Worm (Caenorhabditis elegans): ENCODE measurements around the gene C18B12.4.
A peak's percentile ranks its signal among the peaks of the same experiment; 100 is the strongest.

Gene C18B12.4

DNA sequence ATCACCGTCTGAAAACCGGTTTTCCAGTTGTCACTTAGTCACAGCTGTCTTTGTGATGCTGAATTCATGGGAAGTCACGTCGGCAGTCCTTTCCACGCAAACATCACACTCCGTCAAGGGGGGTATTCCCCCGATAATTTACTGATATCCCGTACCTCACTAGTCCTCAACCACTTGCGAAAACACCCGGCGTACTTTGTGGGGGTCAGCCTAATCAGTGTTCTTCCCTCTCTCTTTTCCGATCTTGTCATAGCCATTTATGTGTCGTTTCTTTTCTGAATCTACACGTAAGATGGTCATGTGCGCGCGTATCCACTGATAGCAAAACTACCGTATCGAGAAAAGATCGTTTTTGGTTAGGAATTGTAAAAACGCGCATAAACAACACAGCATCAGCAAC lies 39.0 kb upstream of the C18B12.4 start (continued):
- TF ChIP-seq tbx-2 (tag; optimal IDR thresholded peaks at IDR 0.05) (peak; percentile 40), snu-23 (GFP tag; optimal IDR thresholded peaks at IDR 0.05) (peak; percentile 56), lin-35 (GFP tag; optimal IDR thresholded peaks at IDR 0.05) (peak in 1 of 2 experiments; percentile 45), lsy-2 (tag; optimal IDR thresholded peaks at IDR 0.05) (peak in 1 of 2 experiments; percentile 32), mab-9 (GFP tag; IDR thresholded peaks at IDR 0.05) (no peak), nhr-77 (tag; optimal IDR thresholded peaks at IDR 0.05) (no peak), ces-1 (GFP tag; optimal IDR thresholded peaks at IDR 0.05) (no peak)

DNA sequence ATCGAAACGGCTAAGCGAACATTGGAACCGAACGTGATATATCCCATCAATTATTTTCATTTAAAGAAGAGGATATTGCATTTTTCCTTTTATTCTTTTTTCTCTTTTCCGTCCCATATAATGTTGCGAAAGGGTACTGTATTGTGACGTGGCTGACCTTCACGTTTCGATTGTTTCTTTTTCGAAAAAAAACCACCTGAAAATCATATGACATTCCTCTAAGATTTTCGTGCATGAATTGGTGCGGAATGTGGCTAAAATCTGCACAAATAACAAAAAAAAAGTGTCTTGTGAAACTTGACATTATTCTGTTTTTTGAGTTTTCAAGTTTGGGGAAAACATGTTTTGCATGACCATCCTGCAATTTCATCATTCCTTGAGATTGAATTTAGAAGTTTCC lies 37.9 kb upstream of the C18B12.4 start:
- no peak for TF ChIP-seq nhr-85 (tag)
- no peak for TF ChIP-seq ama-1 (optimal IDR thresholded peaks at IDR 0.05)
- TF ChIP-seq alr-1 (tag; optimal IDR thresholded peaks at IDR 0.05; ENCODE audit: borderline replicate concordance), result no peak
- no peak for TF ChIP-seq C04F5.9 (tag; optimal IDR thresholded peaks at IDR 0.05)
- no peak for TF ChIP-seq hlh-4 (tag; optimal IDR thresholded peaks at IDR 0.05)
- no peak for TF ChIP-seq nhr-20 (tag; optimal IDR thresholded peaks at IDR 0.05)
- TF ChIP-seq efl-3 (GFP tag; optimal IDR thresholded peaks at IDR 0.05), result no peak
- no peak for TF ChIP-seq ceh-63 (GFP tag; optimal IDR thresholded peaks at IDR 0.05)
- no peak for TF ChIP-seq lir-3 (tag; optimal IDR thresholded peaks at IDR 0.05; ENCODE audit: poor library complexity)
- no peak for TF ChIP-seq jun-1 (tag; optimal IDR thresholded peaks at IDR 0.05)
- TF ChIP-seq ets-5 (GFP tag; IDR thresholded peaks at IDR 0.05), result no peak
- no peak for TF ChIP-seq swsn-7 (tag; optimal IDR thresholded peaks at IDR 0.05)
- no peak for TF ChIP-seq ztf-4 (tag; optimal IDR thresholded peaks at IDR 0.05)
- no peak for TF ChIP-seq pag-3 (tag; optimal IDR thresholded peaks at IDR 0.05; ENCODE audit: borderline replicate concordance, insufficient read depth)
- TF ChIP-seq isw-1 (GFP tag; IDR thresholded peaks at IDR 0.05), result no peak
- no peak for TF ChIP-seq irx-1 (tag; optimal IDR thresholded peaks at IDR 0.05)

DNA sequence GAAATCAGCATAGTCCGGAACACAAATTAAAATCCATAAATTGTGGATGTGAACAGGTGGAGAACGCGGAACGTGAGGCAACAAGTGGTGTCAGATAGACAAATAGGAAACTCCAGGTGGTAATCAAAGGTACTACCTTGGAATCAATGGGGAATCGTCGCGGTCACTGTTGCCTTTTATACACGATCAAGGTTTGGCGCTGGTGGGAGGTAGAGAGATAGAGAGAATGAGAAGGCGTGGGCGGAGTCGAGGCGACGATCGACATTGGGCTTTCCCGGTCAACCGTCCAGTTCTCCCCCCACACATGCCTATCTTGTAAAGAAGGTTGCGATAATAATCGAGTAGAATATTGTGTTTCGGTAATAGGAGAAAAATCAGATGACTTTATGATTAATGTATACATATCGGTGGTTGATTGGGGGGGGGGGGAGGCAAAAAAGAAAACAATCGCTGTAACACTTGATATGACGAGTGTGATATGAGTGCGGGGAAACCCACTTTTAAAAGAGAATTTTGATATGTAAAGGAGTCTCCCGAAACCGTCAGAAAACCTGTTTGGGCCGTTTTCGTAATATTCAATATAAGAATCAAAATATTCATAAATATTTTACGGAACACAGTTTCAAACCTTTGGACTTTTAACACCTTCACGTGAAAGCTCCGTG lies 37.3 kb upstream of the C18B12.4 start, which contains the start of the genes H40L08.8, H40L08.2 and H40L08.7:
Gene H40L08.8 (minus strand): TSS at position 37 of the 665 bp plus-strand sequence.
Gene H40L08.2 (minus strand): TSS at position 148 of the 665 bp plus-strand sequence.
Gene H40L08.7 (minus strand): TSS at position 148 of the 665 bp plus-strand sequence.
- TF ChIP-seq ama-1 (optimal IDR thresholded peaks at IDR 0.05) (peak; percentile 82), aly-2 (tag; optimal IDR thresholded peaks at IDR 0.05) (no peak), snpc-4 (tag; optimal IDR thresholded peaks at IDR 0.05) (no peak), tbx-2 (tag; optimal IDR thresholded peaks at IDR 0.05) (peak; percentile 41), nhr-71 (tag; optimal IDR thresholded peaks at IDR 0.05) (peak; percentile 71), unc-86 (tag; optimal IDR thresholded peaks at IDR 0.05) (no peak), mdl-1 (tag; optimal IDR thresholded peaks at IDR 0.05) (peak in 1 of 2 experiments; percentile 41), elt-3 (tag; optimal IDR thresholded peaks at IDR 0.05) (peak in 3 of 6 experiments; percentile 4 to 32 (median 17)), nhr-19 (GFP tag; conservative IDR thresholded peaks at IDR 0.05) (peak; percentile 48), lin-15B (tag; optimal IDR thresholded peaks at IDR 0.05) (no peak), nhr-84 (tag; optimal IDR thresholded peaks at IDR 0.05) (no peak), lin-14 (GFP tag; optimal IDR thresholded peaks at IDR 0.05) (peak; percentile 74), nhr-85 (tag) (peak; percentile 90), ceh-82 (tag; optimal IDR thresholded peaks at IDR 0.05) (no peak), fos-1 (tag; optimal IDR thresholded peaks at IDR 0.05) (no peak), ceh-88 (GFP tag; IDR thresholded peaks at IDR 0.05) (no peak), nhr-20 (tag; optimal IDR thresholded peaks at IDR 0.05) (peak; percentile 82), grh-1 (GFP tag; IDR thresholded peaks at IDR 0.05) (peak; percentile 33; the same call in 1 of the 2 replicates), nhr-76 (tag; optimal IDR thresholded peaks at IDR 0.05) (no peak), nhr-47 (tag; optimal IDR thresholded peaks at IDR 0.05) (peak; percentile 16), C16A3.4 (tag; optimal IDR thresholded peaks at IDR 0.05) (no peak), vab-15 (tag; optimal IDR thresholded peaks at IDR 0.05) (no peak), lsy-2 (tag; optimal IDR thresholded peaks at IDR 0.05) (peak in 1 of 2 experiments; percentile 11), ets-5 (GFP tag; IDR thresholded peaks at IDR 0.05) (no peak), pax-3 (tag; optimal IDR thresholded peaks at IDR 0.05) (no peak), snu-23 (GFP tag; optimal IDR thresholded peaks at IDR 0.05) (peak; percentile 61), zip-4 (GFP tag; optimal IDR thresholded peaks at IDR 0.05) (no peak), mef-2 (tag; optimal IDR thresholded peaks at IDR 0.05) (no peak), pag-3 (tag; optimal IDR thresholded peaks at IDR 0.05; ENCODE audit: borderline replicate concordance, insufficient read depth) (no peak), nhr-90 (tag; optimal IDR thresholded peaks at IDR 0.05; ENCODE audit: poor library complexity) (peak; percentile 58), egl-13 (tag; optimal IDR thresholded peaks at IDR 0.05) (no peak), fkh-10 (GFP tag; optimal IDR thresholded peaks at IDR 0.05) (no peak), lin-35 (GFP tag; optimal IDR thresholded peaks at IDR 0.05) (peak in 1 of 2 experiments; percentile 56), alr-1 (tag; optimal IDR thresholded peaks at IDR 0.05; ENCODE audit: borderline replicate concordance) (no peak)

All from whole organism, L1 larva.